Fruit fly (Drosophila melanogaster): ENCODE measurements around the gene Diap1.

The Diap1 gene

DNA sequence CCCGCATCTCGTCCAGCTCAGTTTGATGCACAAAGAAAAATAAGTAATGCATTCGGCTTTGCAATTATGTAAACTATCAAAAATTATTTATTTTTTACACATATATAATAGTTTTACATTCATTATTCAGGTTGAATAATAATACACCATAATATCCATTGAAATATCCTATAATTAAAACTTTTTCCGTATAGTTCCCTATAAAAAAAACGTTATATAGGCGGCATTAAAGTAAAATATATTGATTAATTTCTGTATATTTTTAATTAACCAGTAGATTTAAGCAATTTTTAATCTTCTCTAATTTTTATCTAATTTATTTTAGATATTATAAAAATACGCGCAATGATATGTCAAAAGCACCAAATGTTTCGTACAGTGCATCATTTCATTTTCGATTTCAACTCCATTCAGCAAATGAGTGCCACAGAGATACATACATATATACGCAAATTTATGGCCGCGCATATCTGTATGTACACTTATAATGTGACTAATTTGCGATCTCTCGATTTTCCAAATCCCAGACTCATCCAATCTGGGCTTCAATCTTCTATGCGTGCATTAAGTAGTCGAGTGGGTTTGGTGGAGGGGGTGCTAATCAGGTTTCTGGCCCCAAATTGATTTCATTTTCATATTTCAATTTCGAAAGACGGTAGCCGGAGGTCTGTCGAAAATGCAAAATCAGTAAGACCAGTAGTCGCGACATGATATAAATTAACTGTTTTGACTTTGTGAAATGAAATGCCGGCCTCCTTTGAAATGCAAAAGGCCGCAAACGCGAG is 37.4 kb downstream of the Diap1 start (continued):
- no peak for TF ChIP-seq sc (optimal IDR thresholded peaks at IDR 0.05)
- TF ChIP-seq sc (GFP tag; optimal IDR thresholded peaks at IDR 0.05), result no peak
- TF ChIP-seq Neu2 (GFP tag; optimal IDR thresholded peaks at IDR 0.05; ENCODE audit: borderline replicate concordance), result no peak
- no peak for TF ChIP-seq CG6689 (GFP tag; IDR thresholded peaks at IDR 0.05)
- TF ChIP-seq CG16779 (GFP tag; IDR thresholded peaks at IDR 0.05), result no peak
- no peak for TF ChIP-seq sna (GFP tag; IDR thresholded peaks at IDR 0.05; ENCODE audit: partially characterized antibody)
- TF ChIP-seq esg (GFP tag; conservative IDR thresholded peaks at IDR 0.05), result no peak
- no peak for TF ChIP-seq CG14860 (GFP tag; IDR thresholded peaks at IDR 0.05; ENCODE audit: partially characterized antibody)
- TF ChIP-seq slou (GFP tag; optimal IDR thresholded peaks at IDR 0.05), result no peak
- no peak for TF ChIP-seq exex (tag; optimal IDR thresholded peaks at IDR 0.05)
- no peak for TF ChIP-seq Abd-B (GFP tag; optimal IDR thresholded peaks at IDR 0.05)
- no peak for TF ChIP-seq HmgD (GFP tag; optimal IDR thresholded peaks at IDR 0.05)
- TF ChIP-seq lov (optimal IDR thresholded peaks at IDR 0.05), result no peak
- no peak for TF ChIP-seq lov (GFP tag; IDR thresholded peaks at IDR 0.05)
- TF ChIP-seq CG14014 (GFP tag; IDR thresholded peaks at IDR 0.05), result no peak
- TF ChIP-seq jumu (GFP tag; optimal IDR thresholded peaks at IDR 0.05), result no peak
- TF ChIP-seq onecut (GFP tag; IDR thresholded peaks at IDR 0.05), result no peak
- TF ChIP-seq Gsc (GFP tag; IDR thresholded peaks at IDR 0.05), result no peak
- no peak for TF ChIP-seq Deaf1 (tag; optimal IDR thresholded peaks at IDR 0.05)
- TF ChIP-seq ssp (GFP tag; IDR thresholded peaks at IDR 0.05), result no peak
- 0 out of 3 replicates have a peak, but pooled peaks have one; percentile 22 for TF ChIP-seq row (GFP tag; IDR thresholded peaks at IDR 0.05)
- TF ChIP-seq B-H2 (GFP tag; optimal IDR thresholded peaks at IDR 0.05), result no peak
- TF ChIP-seq CG32767 (GFP tag; IDR thresholded peaks at IDR 0.05), result no peak
- no peak for TF ChIP-seq Optix (GFP tag; IDR thresholded peaks at IDR 0.05)
- TF ChIP-seq CG9215 (GFP tag; IDR thresholded peaks at IDR 0.05), result no peak
- no peak for TF ChIP-seq CG1647 (GFP tag; optimal IDR thresholded peaks at IDR 0.05)
- no peak for TF ChIP-seq Fer3 (tag; optimal IDR thresholded peaks at IDR 0.05)
- TF ChIP-seq CG4424 (GFP tag; optimal IDR thresholded peaks at IDR 0.05), result no peak
- peak; percentile 33 for TF ChIP-seq CG10267 (tag; optimal IDR thresholded peaks at IDR 0.05)
- no peak for TF ChIP-seq CG1832 (GFP tag; optimal IDR thresholded peaks at IDR 0.05)
- TF ChIP-seq tgo (GFP tag; IDR thresholded peaks at IDR 0.05), result no peak; the same call in 2 of the 3 replicates
- TF ChIP-seq lola (GFP tag; optimal IDR thresholded peaks at IDR 0.05), result peak in 1 of 3 experiments; percentile 55
- no peak for TF ChIP-seq nau (GFP tag; optimal IDR thresholded peaks at IDR 0.05)
- no peak for TF ChIP-seq gsb (GFP tag; IDR thresholded peaks at IDR 0.05)
- no peak for TF ChIP-seq hb (GFP tag; IDR thresholded peaks at IDR 0.05; ENCODE audit: partially characterized antibody)
- TF ChIP-seq ci (GFP tag; IDR thresholded peaks at IDR 0.05), result no peak
- TF ChIP-seq jing (GFP tag; optimal IDR thresholded peaks at IDR 0.05), result no peak
- TF ChIP-seq otp (GFP tag; IDR thresholded peaks at IDR 0.05), result no peak
- 0 out of 2 replicates have a peak, but pooled peaks have one; percentile 13 for TF ChIP-seq Xrp1 (GFP tag; IDR thresholded peaks at IDR 0.05)
- TF ChIP-seq inv (GFP tag; IDR thresholded peaks at IDR 0.05; ENCODE audit: partially characterized antibody), result no peak
- TF ChIP-seq ato (GFP tag; IDR thresholded peaks at IDR 0.05; ENCODE audit: partially characterized antibody), result no peak
- no peak for TF ChIP-seq Mes4 (GFP tag; optimal IDR thresholded peaks at IDR 0.05)
- TF ChIP-seq CG34376 (GFP tag; optimal IDR thresholded peaks at IDR 0.05), result no peak
- TF ChIP-seq CG42726 (GFP tag; IDR thresholded peaks at IDR 0.05; ENCODE audit: partially characterized antibody), result no peak
- no peak for TF ChIP-seq Dp (GFP tag; optimal IDR thresholded peaks at IDR 0.05)
- no peak for TF ChIP-seq tio (GFP tag; optimal IDR thresholded peaks at IDR 0.05)
- TF ChIP-seq p53 (GFP tag; optimal IDR thresholded peaks at IDR 0.05), result no peak
- no peak for TF ChIP-seq CG10543 (GFP tag; optimal IDR thresholded peaks at IDR 0.05)
- TF ChIP-seq da (GFP tag; optimal IDR thresholded peaks at IDR 0.05), result no peak
- TF ChIP-seq Asciz (GFP tag; optimal IDR thresholded peaks at IDR 0.05), result no peak
